Fruit fly (Drosophila melanogaster) whole organism: ENCODE data around the gene CG7488.

Source experiments
- Dll ChIP-seq: fragments of >200 bp; optimal IDR thresholded peaks from 2 replicates; lab custom pipeline; 2017
- EcR ChIP-seq, 2 experiments: fragments of >200 bp; optimal IDR thresholded peaks; 2 replicates each; lab custom pipeline; 2017; ENCODE audit warnings: missing biosample characterization in 2 of 2, missing genetic modification characterization in 2 of 2, missing genetic modification reagents in 2 of 2
- pan ChIP-seq: fragments of >200 bp; optimal IDR thresholded peaks from 2 replicates; lab custom pipeline; 2017
- psq ChIP-seq: fragments of >200 bp; optimal IDR thresholded peaks from 2 replicates; lab custom pipeline; 2017
- usp ChIP-seq: fragments of >200 bp; optimal IDR thresholded peaks from 2 replicates; lab custom pipeline; 2017; ENCODE audit warnings: missing biosample characterization, missing genetic modification characterization, mixed read lengths

dm6 chr3R:13036064-13036463, 40.6 kb downstream of the CG7488 start:
- TF ChIP-seq Dll (lab: Kevin White, UChicago) (no peak), psq (lab: Kevin White, UChicago) (no peak), pan (no peak), usp (GFP tag; lab: Kevin White, UChicago) (no peak), EcR (GFP tag; optimal IDR thresholded peaks at IDR 0.05; lab: Kevin White, UChicago) (no peak)
